Worm (Caenorhabditis elegans): ENCODE data around the gene frpr-13.
A peak's percentile ranks its signal among the peaks of the same experiment; 100 is the strongest.

The frpr-13 gene

DNA sequence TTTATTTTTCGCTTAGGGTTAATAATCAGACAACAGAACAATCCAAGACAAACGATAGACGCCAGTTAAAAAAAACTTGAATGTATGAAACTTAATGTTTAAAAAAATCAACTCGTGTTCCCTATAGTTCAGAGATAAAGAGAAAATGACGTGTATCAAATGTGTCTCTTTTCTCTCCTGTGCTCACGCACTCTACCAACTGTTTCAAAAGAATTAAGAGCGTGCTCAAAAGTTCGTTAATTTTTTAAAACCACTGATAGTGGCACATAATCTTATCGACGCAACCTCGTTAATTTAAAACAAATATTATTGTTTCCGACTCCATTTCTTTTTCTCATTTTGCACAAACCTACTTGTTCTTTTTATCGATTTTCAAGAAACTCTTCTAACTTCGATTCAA lies 6.8 kb downstream of the frpr-13 start:
- TF ChIP-seq nhr-232 (tag; optimal IDR thresholded peaks at IDR 0.05) (no peak), gmeb-2 (tag; optimal IDR thresholded peaks at IDR 0.05) (no peak), fax-1 (tag; optimal IDR thresholded peaks at IDR 0.05) (no peak)

- TF ChIP-seq syd-9 (tag; optimal IDR thresholded peaks at IDR 0.05) (no peak), elt-2 (tag; optimal IDR thresholded peaks at IDR 0.05) (no peak), ref-2 (tag; optimal IDR thresholded peaks at IDR 0.05) (no peak), hlh-30 (tag; optimal IDR thresholded peaks at IDR 0.05; ENCODE audit: insufficient read depth) (no peak), ztf-16 (tag; optimal IDR thresholded peaks at IDR 0.05) (no peak), npax-4 (tag; optimal IDR thresholded peaks at IDR 0.05) (no peak), sox-2 (GFP tag; IDR thresholded peaks at IDR 0.05) (no peak), C38D4.7 (GFP tag; optimal IDR thresholded peaks at IDR 0.05) (no peak), ceh-22 (tag; optimal IDR thresholded peaks at IDR 0.05) (no peak), tbx-7 (tag; optimal IDR thresholded peaks at IDR 0.05) (no peak), ceh-18 (tag; optimal IDR thresholded peaks at IDR 0.05) (no peak)
Observed at ce11 chrV:8906896-8907295, 8.0 kb downstream of the frpr-13 start, which contains the start of gene frpr-11. Gene frpr-11, plus strand, starts transcription at chrV:8907196.

DNA sequence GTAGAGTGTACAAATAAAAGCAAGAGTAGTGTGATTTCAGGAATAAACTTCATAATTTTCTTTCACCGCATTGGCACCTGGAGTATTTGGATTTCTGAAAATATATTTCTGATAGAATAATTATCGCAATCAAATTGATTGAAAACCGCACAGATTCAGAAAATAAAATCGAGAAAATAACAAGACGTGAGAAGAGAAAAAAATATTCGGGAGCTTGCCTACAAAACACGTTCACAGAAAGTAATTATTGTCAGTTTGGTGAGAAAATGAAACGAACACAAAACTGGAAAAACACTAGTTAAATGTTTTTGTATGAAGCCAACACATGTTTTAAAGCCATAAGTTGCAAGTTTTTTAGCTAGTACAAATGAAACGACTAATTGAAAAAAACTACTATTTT lies 15.1 kb downstream of the frpr-13 start, which contains the start of gene mod-1:
TSS of gene mod-1 (minus strand) at position 101 of the 400 bp plus-strand sequence.
- TF ChIP-seq ceh-31 (tag; optimal IDR thresholded peaks at IDR 0.05), result no peak
- no peak for TF ChIP-seq lin-11 (tag; optimal IDR thresholded peaks at IDR 0.05)
- TF ChIP-seq ztf-16 (tag; optimal IDR thresholded peaks at IDR 0.05), result no peak
- no peak for TF ChIP-seq zip-5 (tag; optimal IDR thresholded peaks at IDR 0.05)
- no peak for TF ChIP-seq pha-4 (tag; optimal IDR thresholded peaks at IDR 0.05)
- TF ChIP-seq che-1 (tag; optimal IDR thresholded peaks at IDR 0.05), result no peak
- TF ChIP-seq mec-3 (tag; optimal IDR thresholded peaks at IDR 0.05; ENCODE audit: borderline replicate concordance), result no peak
- TF ChIP-seq ref-2 (tag; optimal IDR thresholded peaks at IDR 0.05), result no peak
- TF ChIP-seq ama-1 (optimal IDR thresholded peaks at IDR 0.05), result no peak
- TF ChIP-seq unc-3 (GFP tag; conservative IDR thresholded peaks at IDR 0.05), result no peak
- TF ChIP-seq unc-3 (tag; optimal IDR thresholded peaks at IDR 0.05), result no peak
- TF ChIP-seq ceh-18 (tag; optimal IDR thresholded peaks at IDR 0.05), result no peak
- TF ChIP-seq madf-2 (tag; optimal IDR thresholded peaks at IDR 0.05), result no peak
- TF ChIP-seq K09A11.1 (tag; optimal IDR thresholded peaks at IDR 0.05; ENCODE audit: insufficient read depth), result no peak

- TF ChIP-seq tbx-7 (tag; optimal IDR thresholded peaks at IDR 0.05) (no peak), elt-2 (tag; optimal IDR thresholded peaks at IDR 0.05) (peak; percentile 47), fkh-10 (GFP tag; optimal IDR thresholded peaks at IDR 0.05) (no peak), unc-55 (GFP tag; optimal IDR thresholded peaks at IDR 0.05) (peak; percentile 33), ceh-45 (GFP tag; IDR thresholded peaks at IDR 0.05) (no peak), ttx-3 (tag; optimal IDR thresholded peaks at IDR 0.05) (no peak), F13H6.1 (tag; optimal IDR thresholded peaks at IDR 0.05) (no peak), ceh-9 (tag; optimal IDR thresholded peaks at IDR 0.05) (no peak)
Observed at ce11 chrV:8922781-8923180, 23.9 kb downstream of the frpr-13 start, which contains the start of gene ttr-47. Gene ttr-47, plus strand, starts transcription at chrV:8923088.

DNA sequence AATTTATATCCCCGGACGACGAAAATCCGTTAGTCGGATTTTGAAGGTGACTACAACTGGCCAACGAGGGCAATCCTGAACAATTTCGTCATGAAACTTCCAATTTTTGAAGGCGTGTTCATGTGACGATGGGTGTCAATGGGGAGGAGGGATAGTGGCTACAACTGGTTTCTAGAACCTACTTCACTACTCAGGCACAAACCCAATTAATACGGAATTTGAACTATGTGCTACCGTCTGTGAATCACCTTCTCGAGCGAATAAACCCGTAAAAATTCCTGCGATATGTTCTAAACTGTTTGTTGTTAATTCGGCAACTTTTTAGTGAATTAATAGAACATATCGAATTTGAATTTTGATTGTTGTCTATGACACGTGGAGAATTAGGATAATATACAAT lies 28.9 kb downstream of the frpr-13 start:
- TF ChIP-seq syd-9 (tag; optimal IDR thresholded peaks at IDR 0.05), result no peak
- TF ChIP-seq dmd-4 (tag; optimal IDR thresholded peaks at IDR 0.05; ENCODE audit: borderline replicate concordance), result no peak

ce11 chrV:8928967-8929366 lies 30.1 kb downstream of the frpr-13 start, which contains the start of gene H14N18.4:
Gene H14N18.4, minus strand, starts transcription at chrV:8928978.
- TF ChIP-seq ztf-16 (tag; optimal IDR thresholded peaks at IDR 0.05) (no peak), odd-2 (tag; optimal IDR thresholded peaks at IDR 0.05) (no peak), dve-1 (tag; optimal IDR thresholded peaks at IDR 0.05) (no peak), ceh-45 (GFP tag; IDR thresholded peaks at IDR 0.05) (no peak), K09A11.1 (tag; optimal IDR thresholded peaks at IDR 0.05; ENCODE audit: insufficient read depth) (no peak), zip-5 (tag; optimal IDR thresholded peaks at IDR 0.05) (no peak), pqm-1 (tag; optimal IDR thresholded peaks at IDR 0.05) (no peak), unc-86 (tag; optimal IDR thresholded peaks at IDR 0.05) (no peak), ama-1 (optimal IDR thresholded peaks at IDR 0.05) (no peak), ahr-1 (tag; optimal IDR thresholded peaks at IDR 0.05) (no peak), hlh-13 (GFP tag; optimal IDR thresholded peaks at IDR 0.05) (no peak), T23F11.4 (GFP tag; optimal IDR thresholded peaks at IDR 0.05) (no peak), ceh-24 (tag; optimal IDR thresholded peaks at IDR 0.05) (no peak), hlh-15 (tag; optimal IDR thresholded peaks at IDR 0.05) (no peak), nhr-11 (tag; optimal IDR thresholded peaks at IDR 0.05) (no peak), ceh-31 (tag; optimal IDR thresholded peaks at IDR 0.05) (no peak), pag-3 (tag; optimal IDR thresholded peaks at IDR 0.05; ENCODE audit: borderline replicate concordance) (no peak), fax-1 (tag; optimal IDR thresholded peaks at IDR 0.05) (no peak), ceh-30 (tag; optimal IDR thresholded peaks at IDR 0.05) (no peak), ttx-3 (tag; optimal IDR thresholded peaks at IDR 0.05) (no peak)
